Worm (Caenorhabditis elegans): ENCODE measurements around the gene gpdh-2.

The gpdh-2 gene

ce11 chrIII:9817894-9818293 is 41.1 kb downstream of the gpdh-2 start:
- TF ChIP-seq R02D3.7 (tag; optimal IDR thresholded peaks at IDR 0.05) (no peak), ceh-28 (tag; optimal IDR thresholded peaks at IDR 0.05) (peak; percentile 5)

DNA sequence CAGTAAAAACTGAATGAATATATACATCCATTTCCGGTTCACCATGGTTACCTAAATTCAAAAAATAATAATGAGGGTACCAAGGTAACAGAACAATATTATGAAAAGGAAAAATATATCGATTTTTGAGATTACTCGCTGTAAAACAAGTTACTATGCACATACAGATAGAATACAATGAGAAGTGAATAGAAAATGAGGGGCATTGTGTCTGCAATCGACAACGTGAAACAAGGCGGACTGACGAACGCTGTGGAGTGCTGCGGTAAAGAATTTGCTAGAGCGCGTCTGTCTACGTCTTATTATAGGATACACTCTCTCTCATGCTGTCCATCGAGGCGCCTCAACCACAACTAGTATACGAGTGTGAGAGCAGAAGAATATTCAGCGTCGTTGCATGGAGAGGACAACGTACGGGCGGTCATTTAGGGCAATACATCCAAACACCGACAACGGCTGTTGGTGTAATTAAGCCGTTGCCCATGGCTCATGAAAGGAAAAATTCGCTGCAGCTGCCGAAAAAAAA is 41.8 kb downstream of the gpdh-2 start, which contains the start of gene cnx-1:
TSS of gene cnx-1 (minus strand) at position 51 of the 526 bp plus-strand sequence.
- TF ChIP-seq unc-39 (tag; optimal IDR thresholded peaks at IDR 0.05) (no peak), hmg-11 (tag; optimal IDR thresholded peaks at IDR 0.05) (peak; percentile 72), nfya-1 (tag; optimal IDR thresholded peaks at IDR 0.05; ENCODE audit: insufficient read depth) (peak; percentile 49), nhr-67 (tag; optimal IDR thresholded peaks at IDR 0.05) (no peak), egl-5 (tag; optimal IDR thresholded peaks at IDR 0.05) (no peak), pqm-1 (tag; optimal IDR thresholded peaks at IDR 0.05) (no peak), fkh-10 (GFP tag; optimal IDR thresholded peaks at IDR 0.05) (no peak), nhr-28 (tag; optimal IDR thresholded peaks at IDR 0.05) (no peak), ztf-4 (tag; optimal IDR thresholded peaks at IDR 0.05) (no peak), nhr-25 (tag; optimal IDR thresholded peaks at IDR 0.05) (peak; percentile 10), zag-1 (tag; optimal IDR thresholded peaks at IDR 0.05) (no peak), lin-39 (tag; optimal IDR thresholded peaks at IDR 0.05) (peak; percentile 66), nhr-11 (tag; optimal IDR thresholded peaks at IDR 0.05) (no peak), nhr-23 (tag; optimal IDR thresholded peaks at IDR 0.05) (peak; percentile 28), pha-4 (tag; optimal IDR thresholded peaks at IDR 0.05) (peak; percentile 10), mdl-1 (tag; optimal IDR thresholded peaks at IDR 0.05) (no peak), elt-3 (tag; optimal IDR thresholded peaks at IDR 0.05) (no peak), snpc-4 (tag; optimal IDR thresholded peaks at IDR 0.05) (no peak), ceh-9 (tag; optimal IDR thresholded peaks at IDR 0.05) (no peak), lin-15B (tag; optimal IDR thresholded peaks at IDR 0.05) (peak; percentile 16), ZK546.5 (tag; optimal IDR thresholded peaks at IDR 0.05) (no peak), nhr-237 (tag; optimal IDR thresholded peaks at IDR 0.05) (no peak), fkh-2 (tag; optimal IDR thresholded peaks at IDR 0.05) (no peak), tbx-2 (tag; optimal IDR thresholded peaks at IDR 0.05) (no peak), skn-1 (tag; optimal IDR thresholded peaks at IDR 0.05) (no peak), R02D3.7 (tag; optimal IDR thresholded peaks at IDR 0.05) (no peak), sea-2 (GFP tag; optimal IDR thresholded peaks at IDR 0.05) (peak; percentile 8), ama-1 (optimal IDR thresholded peaks at IDR 0.05) (peak; percentile 41), nhr-43 (tag; optimal IDR thresholded peaks at IDR 0.05; ENCODE audit: poor library complexity, severe bottlenecking) (no peak), aly-2 (tag; optimal IDR thresholded peaks at IDR 0.05) (no peak)

ce11 chrIII:9813146-9813545 is 45.8 kb downstream of the gpdh-2 start, which contains the start of gene ZK632.14:
Gene ZK632.14, plus strand, starts transcription at chrIII:9813446.
- TF ChIP-seq ceh-28 (tag; optimal IDR thresholded peaks at IDR 0.05) (no peak), nhr-67 (tag; optimal IDR thresholded peaks at IDR 0.05) (no peak), jun-1 (tag; optimal IDR thresholded peaks at IDR 0.05) (no peak), sea-2 (GFP tag; optimal IDR thresholded peaks at IDR 0.05) (no peak), ztf-4 (tag; optimal IDR thresholded peaks at IDR 0.05) (no peak), ztf-11 (tag; optimal IDR thresholded peaks at IDR 0.05) (no peak), nhr-25 (tag; optimal IDR thresholded peaks at IDR 0.05) (no peak), unc-39 (tag; optimal IDR thresholded peaks at IDR 0.05) (no peak), lin-39 (tag; optimal IDR thresholded peaks at IDR 0.05) (no peak), hmg-11 (tag; optimal IDR thresholded peaks at IDR 0.05) (no peak), ceh-82 (tag; optimal IDR thresholded peaks at IDR 0.05) (no peak), nhr-43 (tag; optimal IDR thresholded peaks at IDR 0.05; ENCODE audit: poor library complexity, severe bottlenecking) (no peak), egl-5 (tag; optimal IDR thresholded peaks at IDR 0.05) (no peak), mml-1 (tag; optimal IDR thresholded peaks at IDR 0.05) (no peak), eor-1 (tag; optimal IDR thresholded peaks at IDR 0.05) (no peak), ceh-9 (tag; optimal IDR thresholded peaks at IDR 0.05) (no peak), egl-27 (tag; optimal IDR thresholded peaks at IDR 0.05) (no peak)

DNA sequence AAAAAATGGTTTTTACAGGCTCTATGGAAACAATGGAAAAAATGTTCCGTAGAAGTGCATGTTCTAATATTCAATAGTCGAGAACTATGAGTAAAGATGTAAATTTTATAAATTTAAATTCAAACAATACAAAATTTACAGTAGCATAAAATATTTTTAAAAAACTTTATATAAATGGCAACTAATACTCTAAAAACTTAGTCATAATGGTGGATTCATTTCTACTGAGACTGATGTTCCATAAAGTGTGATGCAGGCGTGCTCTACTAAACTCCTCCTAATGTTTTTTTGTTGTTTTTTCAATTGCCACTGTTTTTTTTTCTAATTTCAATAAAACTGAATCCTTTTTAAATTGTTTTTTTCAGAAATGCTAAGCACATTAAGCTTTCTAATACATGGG is 50.8 kb downstream of the gpdh-2 start, which contains the start of gene gtap-2:
TSS of gene gtap-2 (plus strand) at position 366 of the 400 bp plus-strand sequence.
- peak in 1 of 2 experiments; percentile 20 for TF ChIP-seq eor-1 (tag; optimal IDR thresholded peaks at IDR 0.05)
- peak; percentile 17 for TF ChIP-seq nhr-43 (tag; optimal IDR thresholded peaks at IDR 0.05; ENCODE audit: poor library complexity, severe bottlenecking)
- no peak for TF ChIP-seq pqm-1 (tag; optimal IDR thresholded peaks at IDR 0.05)
- TF ChIP-seq aly-2 (tag; optimal IDR thresholded peaks at IDR 0.05), result no peak
- peak; percentile 60 for TF ChIP-seq pha-4 (tag; optimal IDR thresholded peaks at IDR 0.05)
- TF ChIP-seq nfya-1 (tag; optimal IDR thresholded peaks at IDR 0.05; ENCODE audit: insufficient read depth), result peak; percentile 18
- TF ChIP-seq lin-15B (tag; optimal IDR thresholded peaks at IDR 0.05), result peak; percentile 32

Measured in whole organism, L3 larva.